Fruit fly (Drosophila melanogaster) whole organism, embryonic: Measurements from ENCODE around the gene CG18081.

ENCODE experiments used
- BEAF-32 ChIP-seq: fragments of 200-800 bp; sonication (Bioruptor generic); optimal IDR thresholded peaks from 3 replicates; lab custom pipeline; 2017; ENCODE audit warnings: missing biosample characterization, missing genetic modification characterization, mild to moderate bottlenecking, moderate library complexity, missing genetic modification reagents
- Bdp1 ChIP-seq: fragments of 200-800 bp; sonication (Bioruptor generic); optimal IDR thresholded peaks from 3 replicates; lab custom pipeline; 2016; ENCODE audit warnings: missing biosample characterization, missing genetic modification characterization
- CG10147 ChIP-seq: fragments of 200-800 bp; sonication (Bioruptor generic); optimal IDR thresholded peaks from 2 replicates; lab custom pipeline; 2019; ENCODE audit warnings: missing biosample characterization, mild to moderate bottlenecking, missing genetic modification characterization, moderate library complexity
- CG10267 ChIP-seq: fragments of 200-800 bp; sonication (Bioruptor generic); optimal IDR thresholded peaks from 2 replicates; lab custom pipeline; 2018; ENCODE audit warnings: missing biosample characterization, mild to moderate bottlenecking, missing genetic modification characterization, moderate library complexity
- CG11560 ChIP-seq: fragments of 200-800 bp; sonication (Bioruptor generic); IDR thresholded peaks from 3 replicates; pipeline ENCODE4 v1.3.6; 2022; ENCODE audit warnings: missing biosample characterization, missing genetic modification characterization
- CG11723 ChIP-seq: fragments of 200-800 bp; sonication (Bioruptor generic); optimal IDR thresholded peaks from 2 replicates; lab custom pipeline; 2017; ENCODE audit warnings: missing biosample characterization, mild to moderate bottlenecking, missing genetic modification characterization
- CG13287 ChIP-seq: fragments of 200-800 bp; sonication (Bioruptor generic); IDR thresholded peaks from 2 replicates; pipeline ENCODE4 v1.3.6; 2022; ENCODE audit warnings: missing biosample characterization, missing genetic modification characterization; ENCODE audit not compliant: partially characterized antibody
- CG13424 ChIP-seq: fragments of 200-800 bp; sonication (Bioruptor generic); optimal IDR thresholded peaks from 2 replicates; lab custom pipeline; 2019; ENCODE audit warnings: missing biosample characterization, mild to moderate bottlenecking, missing genetic modification characterization, moderate library complexity
- CG17328 ChIP-seq: fragments of 200-800 bp; sonication (Bioruptor generic); IDR thresholded peaks from 2 replicates; pipeline ENCODE4 v1.3.6; 2022; ENCODE audit warnings: missing biosample characterization, missing genetic modification characterization
- CG18599 ChIP-seq: fragments of 200-800 bp; sonication (Bioruptor generic); optimal IDR thresholded peaks from 3 replicates; lab custom pipeline; 2017; ENCODE audit warnings: missing biosample characterization, missing genetic modification characterization, mild to moderate bottlenecking, moderate library complexity, missing genetic modification reagents
- CG18764 ChIP-seq: fragments of 200-800 bp; sonication (Bioruptor generic); optimal IDR thresholded peaks from 3 replicates; lab custom pipeline; 2016; ENCODE audit warnings: missing biosample characterization, missing genetic modification characterization
- CG2875 ChIP-seq: fragments of 200-800 bp; sonication (Bioruptor generic); optimal IDR thresholded peaks from 2 replicates; lab custom pipeline; 2017; ENCODE audit warnings: missing biosample characterization, mild to moderate bottlenecking, missing genetic modification characterization, missing genetic modification reagents
- CG34224 ChIP-seq: fragments of 200-800 bp; sonication (Bioruptor generic); IDR thresholded peaks from 3 replicates; pipeline ENCODE4 v1.3.6; 2022; ENCODE audit warnings: missing biosample characterization, missing genetic modification characterization; ENCODE audit not compliant: partially characterized antibody
- CG34422 ChIP-seq: fragments of 200-800 bp; sonication (Bioruptor generic); IDR thresholded peaks from 3 replicates; pipeline ENCODE4 v1.3.6; 2022; ENCODE audit warnings: missing biosample characterization, missing genetic modification characterization
- CG3726 ChIP-seq: fragments of 200-800 bp; sonication (Bioruptor generic); IDR thresholded peaks from 3 replicates; pipeline ENCODE4, ENCODE4 v1.3.6; 2022; ENCODE audit warnings: missing biosample characterization, missing genetic modification characterization
- CG3995 ChIP-seq: fragments of 200-800 bp; sonication (Bioruptor generic); optimal IDR thresholded peaks from 3 replicates; lab custom pipeline; 2016; ENCODE audit warnings: missing biosample characterization, missing genetic modification characterization
- CG5953 ChIP-seq: fragments of 200-800 bp; sonication (Bioruptor generic); IDR thresholded peaks from 2 replicates; pipeline ENCODE4 v1.3.6; 2022; ENCODE audit warnings: missing biosample characterization, missing genetic modification characterization
- CG6272 ChIP-seq: fragments of 200-800 bp; sonication (Bioruptor generic); IDR thresholded peaks from 2 replicates; pipeline ENCODE4 v1.3.6; 2022; ENCODE audit warnings: missing biosample characterization, missing genetic modification characterization
- CG6791 ChIP-seq: fragments of 200-800 bp; sonication (Bioruptor generic); IDR thresholded peaks from 3 replicates; pipeline ENCODE4 v1.3.6; 2022; ENCODE audit warnings: missing biosample characterization, missing genetic modification characterization; ENCODE audit not compliant: partially characterized antibody
- CG7372 ChIP-seq: fragments of 200-800 bp; sonication (Bioruptor generic); IDR thresholded peaks from 2 replicates; pipeline ENCODE4 v1.3.6; 2022; ENCODE audit warnings: missing biosample characterization, missing genetic modification characterization
- CG7928 ChIP-seq: fragments of 200-800 bp; sonication (Bioruptor generic); optimal IDR thresholded peaks from 2 replicates; lab custom pipeline; 2017; ENCODE audit warnings: missing biosample characterization, mild to moderate bottlenecking, missing genetic modification characterization
- CG9727 ChIP-seq: fragments of 200-800 bp; sonication (Bioruptor generic); optimal IDR thresholded peaks from 3 replicates; lab custom pipeline; 2017; ENCODE audit warnings: missing biosample characterization, mild to moderate bottlenecking, missing genetic modification characterization
- Dbx ChIP-seq: fragments of 200-800 bp; sonication (Bioruptor generic); IDR thresholded peaks from 3 replicates; pipeline ENCODE4 v1.3.6; 2022; ENCODE audit warnings: missing biosample characterization, missing genetic modification characterization
- Dp ChIP-seq: fragments of 200-800 bp; sonication (Bioruptor generic); optimal IDR thresholded peaks from 2 replicates; lab custom pipeline; 2018; ENCODE audit warnings: missing biosample characterization, mild to moderate bottlenecking, missing genetic modification characterization, moderate library complexity
- Max ChIP-seq: fragments of 200-800 bp; sonication (Bioruptor generic); optimal IDR thresholded peaks from 2 replicates; lab custom pipeline; 2016; ENCODE audit warnings: missing biosample characterization, mild to moderate bottlenecking, missing genetic modification characterization
- NC2α ChIP-seq: fragments of 200-800 bp; sonication (Bioruptor generic); optimal IDR thresholded peaks from 2 replicates; lab custom pipeline; 2016; ENCODE audit warnings: missing biosample characterization, missing genetic modification characterization
- Oaz ChIP-seq: fragments of 200-800 bp; sonication (Bioruptor generic); IDR thresholded peaks from 2 replicates; pipeline ENCODE4 v1.3.6; 2022; ENCODE audit warnings: missing biosample characterization, missing genetic modification characterization
- Ravus ChIP-seq: fragments of 200-800 bp; sonication (Bioruptor generic); IDR thresholded peaks from 2 replicates; pipeline ENCODE4 v1.3.6; 2022; ENCODE audit warnings: missing biosample characterization, missing genetic modification characterization
- Side ChIP-seq: fragments of 200-800 bp; sonication (Bioruptor generic); optimal IDR thresholded peaks from 2 replicates; lab custom pipeline; 2016; ENCODE audit warnings: missing biosample characterization, missing genetic modification characterization
- Sry-δ ChIP-seq: fragments of 200-800 bp; sonication (Bioruptor generic); optimal IDR thresholded peaks from 2 replicates; lab custom pipeline; 2016; ENCODE audit warnings: missing biosample characterization, missing genetic modification characterization
- Trl ChIP-seq, 3 experiments: fragments of >200 bp in 2 of 3; fragments of 200-800 bp in 1 of 3; sonication (Bioruptor generic) in 1 of 3; optimal IDR thresholded peaks; 2 replicates in 1 of 3; 3 replicates in 2 of 3; lab custom pipeline; 2016 to 2017; ENCODE audit warnings: missing biosample characterization in 1 of 3, missing genetic modification characterization in 1 of 3
- Vsx1 ChIP-seq: fragments of 200-800 bp; sonication (Bioruptor generic); optimal IDR thresholded peaks from 2 replicates; lab custom pipeline; 2017; ENCODE audit warnings: missing biosample characterization, mild to moderate bottlenecking, missing genetic modification characterization, missing genetic modification reagents
- bowl ChIP-seq: fragments of 200-800 bp; sonication (Bioruptor generic); IDR thresholded peaks from 2 replicates; pipeline ENCODE4 v1.3.6; 2022; ENCODE audit warnings: missing biosample characterization, missing genetic modification characterization
- chif ChIP-seq, 2 experiments: fragments of 200-800 bp; sonication (Bioruptor generic); optimal IDR thresholded peaks; 3 replicates each; lab custom pipeline; 2016; ENCODE audit warnings: missing biosample characterization in 2 of 2, missing genetic modification characterization in 2 of 2
- dan ChIP-seq: fragments of 200-800 bp; sonication (Bioruptor generic); IDR thresholded peaks from 2 replicates; pipeline ENCODE4 v1.3.6; 2022; ENCODE audit warnings: missing biosample characterization, missing genetic modification characterization
- dmrt11E ChIP-seq: fragments of 200-800 bp; sonication (Bioruptor generic); optimal IDR thresholded peaks from 3 replicates; lab custom pipeline; 2018; ENCODE audit warnings: missing biosample characterization, mild to moderate bottlenecking, missing genetic modification characterization, moderate library complexity
- en ChIP-seq: fragments of 200-800 bp; sonication (Bioruptor generic); optimal IDR thresholded peaks from 2 replicates; lab custom pipeline; 2016; ENCODE audit warnings: missing biosample characterization, missing genetic modification characterization
- fru ChIP-seq: fragments of >200 bp; optimal IDR thresholded peaks from 2 replicates; lab custom pipeline; 2017
- gcm2 ChIP-seq: fragments of 200-800 bp; sonication (Bioruptor generic); optimal IDR thresholded peaks from 2 replicates; lab custom pipeline; 2016; ENCODE audit warnings: missing biosample characterization, missing genetic modification characterization
- ind ChIP-seq: fragments of 200-800 bp; sonication (Bioruptor generic); optimal IDR thresholded peaks from 3 replicates; lab custom pipeline; 2016; ENCODE audit warnings: missing biosample characterization, missing genetic modification characterization
- lov ChIP-seq, 2 experiments: fragments of 200-800 bp in 1 of 2; fragments of >200 bp in 1 of 2; sonication (Bioruptor generic) in 1 of 2; IDR thresholded peaks in 1 of 2; optimal IDR thresholded peaks in 1 of 2; 2 replicates in 1 of 2; 3 replicates in 1 of 2; pipeline versions ENCODE4 v1.3.6 to Lab custom; 2017 to 2022; ENCODE audit warnings: missing biosample characterization in 1 of 2, missing genetic modification characterization in 1 of 2
- pita ChIP-seq: fragments of 200-800 bp; sonication (Bioruptor generic); optimal IDR thresholded peaks from 2 replicates; lab custom pipeline; 2017; ENCODE audit warnings: missing biosample characterization, mild to moderate bottlenecking, missing genetic modification characterization
- pzg ChIP-seq: fragments of 200-800 bp; sonication (Bioruptor generic); optimal IDR thresholded peaks from 3 replicates; lab custom pipeline; 2018; ENCODE audit warnings: missing biosample characterization, mild to moderate bottlenecking, missing genetic modification characterization, moderate library complexity
- rib ChIP-seq: fragments of 200-800 bp; sonication (Bioruptor generic); IDR thresholded peaks from 2 replicates; pipeline ENCODE4 v1.3.6; 2022; ENCODE audit warnings: missing biosample characterization, missing genetic modification characterization
- run ChIP-seq: fragments of 200-800 bp; sonication (Bioruptor generic); optimal IDR thresholded peaks from 3 replicates; lab custom pipeline; 2018; ENCODE audit warnings: missing biosample characterization, mild to moderate bottlenecking, missing genetic modification characterization
- sc ChIP-seq, 3 experiments: fragments of >200 bp in 2 of 3; fragments of 200-800 bp in 1 of 3; sonication (Bioruptor generic) in 1 of 3; optimal IDR thresholded peaks; 2 replicates in 2 of 3; 3 replicates in 1 of 3; lab custom pipeline; 2017; ENCODE audit warnings: mild to moderate bottlenecking in 1 of 3, missing biosample characterization in 1 of 3, missing genetic modification characterization in 1 of 3, missing genetic modification reagents in 1 of 3
- sens ChIP-seq: fragments of 200-800 bp; sonication (Bioruptor generic); peaks from one replicate; lab custom pipeline; 2016; ENCODE audit warnings: missing biosample characterization, missing genetic modification characterization
- seq ChIP-seq: fragments of 200-800 bp; sonication (Bioruptor generic); IDR thresholded peaks from 2 replicates; pipeline ENCODE4 v1.3.6; 2022; ENCODE audit warnings: missing biosample characterization, missing genetic modification characterization
- slbo ChIP-seq: fragments of 200-800 bp; sonication (Bioruptor generic); IDR thresholded peaks from 2 replicates; pipeline ENCODE4 v1.3.6; 2022; ENCODE audit warnings: missing biosample characterization, missing genetic modification characterization
- trem ChIP-seq: fragments of 200-800 bp; optimal IDR thresholded peaks from 3 replicates; lab custom pipeline; 2019; ENCODE audit warnings: missing biosample characterization, mild to moderate bottlenecking, missing genetic modification characterization, moderate library complexity
- zen2 ChIP-seq: fragments of 200-800 bp; sonication (Bioruptor generic); IDR thresholded peaks from 3 replicates; pipeline ENCODE4 v1.3.6; 2022; ENCODE audit warnings: missing biosample characterization, missing genetic modification characterization; ENCODE audit not compliant: partially characterized antibody

The CG18081 gene

dm6 chr3L:15816714-15817113 lies 18.5 kb downstream of the CG18081 start, which contains the start of gene CkIIalpha-i1 (continued):
- TF ChIP-seq slbo (no peak), rib (GFP tag; lab: Robert Waterston, UW) (no peak), CG34422 (GFP tag; lab: Robert Waterston, UW) (no peak), CG7372 (GFP tag; lab: Robert Waterston, UW) (no peak), gcm2 (GFP tag; lab: Kevin White, UChicago) (no peak), NC2α (GFP tag; lab: Kevin White, UChicago) (no peak), Ravus (GFP tag; lab: Robert Waterston, UW) (no peak), sens (GFP tag; lab: Kevin White, UChicago) (no peak), CG2875 (GFP tag; lab: Kevin White, UChicago) (no peak), Vsx1 (GFP tag; lab: Kevin White, UChicago) (no peak), CG7928 (GFP tag; lab: Kevin White, UChicago) (no peak), Trl (optimal IDR thresholded peaks at IDR 0.05; lab: Kevin White, UChicago) (no peak), Trl (GFP tag; optimal IDR thresholded peaks at IDR 0.05; lab: Kevin White, UChicago) (no peak), dan (GFP tag; lab: Robert Waterston, UW) (no peak), Bdp1 (GFP tag; lab: Kevin White, UChicago) (no peak), CG13287 (peak; percentile 98), bowl (no peak), CG10267 (tag; lab: Kevin White, UChicago) (peak; percentile 5), lov (optimal IDR thresholded peaks at IDR 0.05; lab: Kevin White, UChicago) (no peak), lov (GFP tag; IDR thresholded peaks at IDR 0.05; lab: Robert Waterston, UW) (no peak), en (GFP tag; lab: Kevin White, UChicago) (no peak), pzg (GFP tag; lab: Kevin White, UChicago) (peak; percentile 46), Dbx (GFP tag; lab: Robert Waterston, UW) (no peak), CG6791 (peak; percentile 99), CG3995 (GFP tag; lab: Kevin White, UChicago) (no peak), pita (GFP tag; lab: Kevin White, UChicago) (no peak), CG6272 (no peak), Side (GFP tag; lab: Kevin White, UChicago) (no peak), fru (lab: Kevin White, UChicago) (no peak), trem (peak; percentile 22), CG9727 (GFP tag; lab: Kevin White, UChicago) (no peak), Sry-δ (GFP tag; lab: Kevin White, UChicago) (peak; percentile 63), run (tag; lab: Kevin White, UChicago) (no peak), CG13424 (no peak), CG11560 (no peak), CG17328 (GFP tag; lab: Robert Waterston, UW) (no peak), CG34224 (GFP tag; lab: Robert Waterston, UW) (peak; percentile 98), CG10147 (GFP tag; lab: Kevin White, UChicago) (no peak), Dp (GFP tag; lab: Kevin White, UChicago) (peak; percentile 49), zen2 (GFP tag; lab: Robert Waterston, UW) (peak; percentile 97; the same call in 2 of the 3 replicates), sc (optimal IDR thresholded peaks at IDR 0.05; lab: Kevin White, UChicago) (no peak), sc (GFP tag; optimal IDR thresholded peaks at IDR 0.05; lab: Kevin White, UChicago) (no peak), BEAF-32 (GFP tag; lab: Kevin White, UChicago) (peak; percentile 80), seq (no peak), ind (GFP tag; lab: Kevin White, UChicago) (no peak), CG11723 (GFP tag; lab: Kevin White, UChicago) (no peak), Oaz (GFP tag; lab: Robert Waterston, UW) (no peak), CG3726 (GFP tag; lab: Robert Waterston, UW) (no peak), CG5953 (GFP tag; lab: Robert Waterston, UW) (no peak), dmrt11E (tag; lab: Kevin White, UChicago) (no peak), chif (GFP tag; optimal IDR thresholded peaks at IDR 0.05; lab: Kevin White, UChicago) (no peak), CG18764 (GFP tag; lab: Kevin White, UChicago) (no peak), Max (GFP tag; lab: Kevin White, UChicago) (no peak), CG18599 (GFP tag; lab: Kevin White, UChicago) (no peak)
